Fruit fly (Drosophila melanogaster) ovary, adult (tissue): ENCODE data around the gene CSN8.

Source experiments
- CG17801 ChIP-seq: fragments of 200-800 bp; optimal IDR thresholded peaks from 2 replicates; lab custom pipeline; 2019; ENCODE audit warnings: missing biosample characterization, mild to moderate bottlenecking, missing genetic modification characterization, moderate library complexity; ENCODE audit not compliant: partially characterized antibody

The CSN8 gene

dm6 chr2L:8374235-8374634 lies 9.6 kb downstream of the CSN8 start, which contains the start of gene Wdr82:
Gene Wdr82 (plus strand): TSS chr2L:8374461.
- peak; percentile 12 for TF ChIP-seq CG17801 (GFP tag; lab: Kevin White, UChicago)

DNA sequence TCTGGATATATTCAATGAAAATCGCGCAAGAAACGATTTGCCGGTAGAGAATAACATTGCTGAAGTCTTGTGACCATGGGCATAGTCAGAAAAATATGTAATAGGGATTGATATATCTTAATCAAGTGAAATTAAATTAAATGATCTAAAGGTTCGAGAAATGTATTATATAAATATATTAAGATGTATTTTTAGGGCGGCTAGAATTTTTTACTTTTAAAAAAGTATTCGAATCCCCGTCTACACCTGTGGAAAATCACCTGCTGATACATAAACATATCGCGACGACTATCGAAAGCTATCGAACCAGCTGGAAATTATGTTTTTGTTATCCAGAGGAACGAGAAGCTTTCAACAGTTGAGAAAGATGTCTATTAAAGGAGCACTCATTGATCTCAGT lies 12.1 kb downstream of the CSN8 start, which contains the start of the genes CG13390 and CG17294:
Gene CG13390 (minus strand): TSS at position 81 of the 400 bp plus-strand sequence.
Gene CG17294 (plus strand): TSS at position 319 of the 400 bp plus-strand sequence.
- peak; percentile 100 for TF ChIP-seq CG17801 (GFP tag; lab: Kevin White, UChicago)

dm6 chr2L:8381508-8382036 lies 16.9 kb downstream of the CSN8 start, which contains the start of gene AlaRS:
Gene AlaRS (minus strand): TSS chr2L:8381764.
- TF ChIP-seq CG17801 (GFP tag; lab: Kevin White, UChicago), result peak; percentile 72

DNA sequence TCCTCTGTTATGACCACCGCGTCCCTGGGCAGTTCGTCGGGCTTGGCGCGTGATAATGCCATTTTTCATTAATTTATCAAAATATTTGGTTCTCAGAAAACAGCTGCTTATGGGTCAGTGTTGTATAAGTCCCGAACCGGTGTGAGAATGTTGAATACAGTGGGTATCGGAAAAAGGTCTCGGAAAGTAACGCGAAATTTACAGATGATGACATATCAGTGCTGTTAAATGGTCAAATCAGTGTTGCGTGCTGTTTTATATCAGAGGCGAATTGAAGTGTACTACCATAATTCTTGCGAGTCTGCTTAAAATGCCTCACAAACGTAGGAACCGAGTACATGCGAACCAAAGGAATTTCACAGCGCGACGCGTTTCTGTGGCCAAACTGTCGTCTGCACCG lies 18.0 kb downstream of the CSN8 start, which contains the start of the genes CG13392 and Rcd4:
Gene CG13392 (minus strand): TSS at position 162 of the 400 bp plus-strand sequence.
Gene Rcd4 (plus strand): TSS at position 216 of the 400 bp plus-strand sequence.
- TF ChIP-seq CG17801 (GFP tag; lab: Kevin White, UChicago), result peak; percentile 63

DNA sequence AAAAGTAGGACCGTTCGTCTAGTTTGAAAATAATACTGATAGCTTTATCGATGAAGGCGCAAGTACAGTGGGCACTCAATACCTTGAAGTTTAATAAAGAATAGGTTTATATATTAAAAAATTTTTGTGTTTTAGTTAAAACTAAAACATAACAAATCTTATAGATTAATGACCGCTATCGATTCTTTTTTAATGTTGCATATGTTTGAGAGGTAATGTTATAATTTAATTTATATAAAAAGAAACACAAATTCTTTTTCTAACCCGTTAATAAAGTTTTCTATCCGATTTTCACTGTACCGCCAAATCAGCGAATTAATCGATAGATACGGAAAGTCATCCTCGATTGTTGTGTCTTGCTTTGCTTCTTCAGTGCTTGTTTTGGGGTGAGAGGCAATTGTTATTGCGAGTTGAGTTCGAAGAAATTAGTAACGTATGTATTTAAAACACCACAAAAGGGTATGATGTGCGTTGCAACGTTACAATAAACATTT lies 19.5 kb downstream of the CSN8 start, which contains the start of the genes Dad1 and CG13384:
Gene Dad1 (minus strand): TSS at position 30 of the 494 bp plus-strand sequence.
Gene CG13384 (plus strand): TSS at position 348 of the 494 bp plus-strand sequence.
- TF ChIP-seq CG17801 (GFP tag; lab: Kevin White, UChicago), result peak; percentile 98

DNA sequence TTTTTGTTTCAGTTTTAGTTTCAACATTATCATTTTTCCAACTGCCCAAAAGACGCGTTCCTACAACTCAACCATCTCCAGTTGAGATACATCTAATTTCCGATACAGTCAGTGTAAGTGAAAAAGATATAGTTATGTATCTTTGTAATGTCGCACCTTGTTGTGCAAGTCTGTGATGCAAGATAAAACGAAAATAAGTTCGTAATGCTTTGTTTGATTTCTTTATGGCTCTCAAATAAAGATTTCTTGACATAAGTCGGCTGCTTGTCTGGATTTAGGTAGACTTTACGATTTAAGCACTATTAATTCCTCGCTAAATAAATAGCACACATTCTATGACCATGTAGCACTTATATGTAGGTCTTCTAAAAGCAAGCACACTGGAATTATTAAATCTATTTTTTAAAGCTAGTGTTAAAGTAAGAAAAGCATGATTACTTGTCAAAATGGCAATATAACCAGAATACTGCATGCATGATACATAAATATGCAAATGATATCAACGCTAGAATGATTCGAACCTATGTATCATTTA lies 20.4 kb downstream of the CSN8 start:
- TF ChIP-seq CG17801 (GFP tag; lab: Kevin White, UChicago), result no peak

DNA sequence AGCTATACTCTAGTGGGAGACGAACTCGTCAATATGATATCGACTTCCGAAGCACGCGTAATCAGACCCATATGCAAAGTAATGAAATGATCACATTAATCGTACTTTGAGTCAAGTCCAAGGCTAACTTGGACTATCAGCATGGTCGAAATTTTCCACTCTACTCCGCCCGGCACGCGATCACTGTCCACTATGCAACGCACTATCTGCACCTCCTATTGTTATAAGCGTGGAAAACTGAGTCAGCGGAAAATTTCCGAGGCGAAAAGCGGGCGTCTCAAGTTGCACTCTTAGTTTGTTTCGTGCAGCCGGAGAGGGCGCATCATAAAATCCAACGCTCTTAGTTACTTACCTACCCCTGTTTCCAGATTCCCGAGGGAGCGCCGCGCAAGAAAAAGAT lies 21.2 kb downstream of the CSN8 start:
- TF ChIP-seq CG17801 (GFP tag; lab: Kevin White, UChicago), result no peak

- no peak for TF ChIP-seq CG17801 (GFP tag; lab: Kevin White, UChicago)
These were observed 24.6 kb downstream of the CSN8 start, which contains the start of gene CG42819 for dm6 chr2L:8389231-8389630. Gene CG42819 (minus strand): TSS chr2L:8389331.

DNA sequence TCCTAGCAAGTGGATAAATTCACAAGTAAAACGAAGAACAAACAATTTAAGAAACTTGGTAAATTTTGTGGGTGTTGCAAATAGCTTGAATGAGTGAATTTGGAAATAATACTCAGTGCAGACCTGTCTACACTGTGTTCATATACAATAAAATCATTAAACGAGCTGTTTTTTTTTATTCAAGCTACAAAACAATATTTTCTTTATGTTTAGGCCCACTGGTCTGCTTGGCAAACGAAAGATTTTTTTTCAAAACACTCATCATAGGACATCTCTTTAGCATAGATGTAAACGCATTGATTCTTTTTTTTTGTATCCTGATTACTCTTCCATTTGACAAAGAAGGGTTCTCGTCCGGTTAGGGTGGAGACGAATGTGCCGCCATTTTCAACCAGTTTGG lies 27.6 kb downstream of the CSN8 start, which contains the start of gene CG42820:
Gene CG42820 (minus strand): TSS at position 101 of the 400 bp plus-strand sequence.
- TF ChIP-seq CG17801 (GFP tag; lab: Kevin White, UChicago), result no peak

- TF ChIP-seq CG17801 (GFP tag; lab: Kevin White, UChicago), result no peak
These were observed 28.5 kb downstream of the CSN8 start, which contains the start of gene Acp29AB for dm6 chr2L:8393122-8393521. Gene Acp29AB (minus strand): TSS chr2L:8393222.

- no peak for TF ChIP-seq CG17801 (GFP tag; lab: Kevin White, UChicago)
These were observed 29.5 kb downstream of the CSN8 start, which contains the start of gene lectin-29Ca for dm6 chr2L:8394180-8394579. Gene lectin-29Ca (minus strand): TSS chr2L:8394280.

- TF ChIP-seq CG17801 (GFP tag; lab: Kevin White, UChicago), result no peak
These were observed 30.2 kb downstream of the CSN8 start, which contains the start of gene Peritrophin-15b for dm6 chr2L:8394840-8395239. Gene Peritrophin-15b (minus strand): TSS chr2L:8394940.

DNA sequence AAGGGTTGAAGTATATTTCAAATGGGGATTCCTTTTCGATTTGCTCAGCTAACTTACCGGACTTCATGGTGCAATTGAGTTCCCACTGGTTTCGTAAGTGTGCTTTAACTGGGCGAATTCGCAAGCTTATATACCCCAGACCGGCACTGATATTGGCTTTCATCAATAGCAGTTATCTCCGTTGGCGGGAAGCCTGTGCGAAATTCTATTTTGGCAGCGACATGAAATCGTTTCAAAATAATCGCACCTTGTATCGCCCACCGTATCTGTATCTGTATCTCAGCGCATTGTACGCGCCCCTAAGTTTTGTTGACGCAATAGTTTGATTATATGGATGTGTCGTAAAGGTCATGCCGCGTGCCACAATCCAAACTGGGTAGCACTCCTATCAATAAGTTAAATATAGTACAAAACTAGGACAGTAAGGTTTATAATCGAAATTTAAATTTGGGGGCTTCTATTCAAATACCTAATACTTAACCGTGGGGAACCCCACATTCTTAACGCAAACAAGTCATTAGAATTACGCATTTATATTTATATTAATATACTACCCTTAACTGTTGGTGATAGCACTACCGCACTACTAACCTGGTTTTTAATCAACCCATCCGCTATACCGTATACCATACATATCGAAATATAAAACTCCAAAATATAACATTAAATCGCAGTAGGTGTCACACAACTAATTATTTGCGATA lies 31.5 kb downstream of the CSN8 start, which contains the start of the genes Peritrophin-15a and CG13385:
Gene Peritrophin-15a (minus strand): TSS at position 101 of the 704 bp plus-strand sequence.
Gene CG13385 (plus strand): TSS at position 654 of the 704 bp plus-strand sequence.
- TF ChIP-seq CG17801 (GFP tag; lab: Kevin White, UChicago), result no peak

dm6 chr2L:8398721-8399120 lies 34.1 kb downstream of the CSN8 start, which contains the start of gene CG13386:
Gene CG13386 (plus strand): TSS chr2L:8399021.
- no peak for TF ChIP-seq CG17801 (GFP tag; lab: Kevin White, UChicago)
